Worm (Caenorhabditis elegans) whole organism, L4 larva: ENCODE data around the gene K08B12.1.

Experiments
- ZK546.5 ChIP-seq, 2 experiments: sonication (generic microtip); optimal IDR thresholded peaks; 2 replicates each; lab custom pipeline; 2017; ENCODE audit warnings: missing biosample characterization in 2 of 2, missing genetic modification characterization in 2 of 2
- dve-1 ChIP-seq: sonication (generic microtip); optimal IDR thresholded peaks from 2 replicates; lab custom pipeline; 2017; ENCODE audit warnings: antibody characterized with exemption, mild to moderate bottlenecking, missing genetic modification characterization, missing compliant biosample characterization; ENCODE audit not compliant: insufficient read depth
- egl-27 ChIP-seq: sonication (generic microtip); optimal IDR thresholded peaks from 3 replicates; lab custom pipeline; 2017; ENCODE audit warnings: missing biosample characterization, missing genetic modification reagents, missing genetic modification characterization
- fkh-10 ChIP-seq: fragments of 150-350 bp; optimal IDR thresholded peaks from 2 replicates; lab custom pipeline; 2014; ENCODE audit warnings: missing biosample characterization, missing genetic modification reagents, missing genetic modification characterization

ce11 chrV:6225745-6226528 lies 33.2 kb upstream of the K08B12.1 start:
- TF ChIP-seq ZK546.5 (tag; optimal IDR thresholded peaks at IDR 0.05; lab: Kevin White, UChicago) (no peak), fkh-10 (GFP tag; lab: Kevin White, UChicago) (no peak), egl-27 (tag; lab: Kevin White, UChicago) (no peak), dve-1 (tag; lab: Kevin White, UChicago) (no peak)
